Worm (Caenorhabditis elegans): ENCODE data around the gene elo-4.

DNA sequence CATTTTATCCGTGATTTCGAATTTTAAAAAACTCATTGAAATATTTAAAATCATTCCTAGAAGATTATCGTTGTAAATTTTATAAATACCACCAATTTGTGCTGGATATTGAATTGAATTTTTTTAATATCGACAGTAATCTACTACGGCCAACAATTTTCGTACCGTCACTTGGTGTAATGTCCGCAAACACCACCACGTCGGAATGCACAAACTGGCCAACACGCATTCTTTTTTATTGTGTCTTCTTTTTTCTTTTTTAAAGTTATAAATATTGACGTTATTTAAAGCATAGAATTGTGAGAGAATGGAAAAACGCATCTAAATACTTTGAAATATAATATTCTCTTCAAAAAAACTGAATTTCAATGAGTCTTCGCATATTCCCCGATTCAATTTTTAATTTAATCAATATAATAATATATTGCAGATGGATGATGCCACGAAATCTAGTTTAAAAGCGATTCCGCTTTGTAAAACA is 3.0 kb downstream of the elo-4 start, which contains the start of gene ufc-1:
- no peak for TF ChIP-seq fos-1 (tag; optimal IDR thresholded peaks at IDR 0.05)
- no peak for TF ChIP-seq ceh-82 (tag; optimal IDR thresholded peaks at IDR 0.05)
- TF ChIP-seq Y55F3AM.14 (GFP tag; optimal IDR thresholded peaks at IDR 0.05) = no peak
- no peak for TF ChIP-seq nhr-25 (tag; optimal IDR thresholded peaks at IDR 0.05)
- TF ChIP-seq nhr-237 (tag; optimal IDR thresholded peaks at IDR 0.05) = no peak
- no peak for TF ChIP-seq nhr-12 (tag; optimal IDR thresholded peaks at IDR 0.05)
- TF ChIP-seq ztf-4 (tag; optimal IDR thresholded peaks at IDR 0.05) = no peak
- TF ChIP-seq lin-13 (GFP tag; optimal IDR thresholded peaks at IDR 0.05) = no peak
- TF ChIP-seq blmp-1 (tag; optimal IDR thresholded peaks at IDR 0.05; ENCODE audit: insufficient read depth) = no peak
- no peak for TF ChIP-seq snpc-4 (tag; optimal IDR thresholded peaks at IDR 0.05)
- no peak for TF ChIP-seq lin-39 (tag; optimal IDR thresholded peaks at IDR 0.05)
- no peak for TF ChIP-seq dmd-4 (tag; optimal IDR thresholded peaks at IDR 0.05)
- no peak for TF ChIP-seq nhr-23 (tag; optimal IDR thresholded peaks at IDR 0.05)
- no peak for TF ChIP-seq mab-5 (tag; optimal IDR thresholded peaks at IDR 0.05)
